Fruit fly (Drosophila melanogaster): ENCODE results near the gene CG43084.

DNA sequence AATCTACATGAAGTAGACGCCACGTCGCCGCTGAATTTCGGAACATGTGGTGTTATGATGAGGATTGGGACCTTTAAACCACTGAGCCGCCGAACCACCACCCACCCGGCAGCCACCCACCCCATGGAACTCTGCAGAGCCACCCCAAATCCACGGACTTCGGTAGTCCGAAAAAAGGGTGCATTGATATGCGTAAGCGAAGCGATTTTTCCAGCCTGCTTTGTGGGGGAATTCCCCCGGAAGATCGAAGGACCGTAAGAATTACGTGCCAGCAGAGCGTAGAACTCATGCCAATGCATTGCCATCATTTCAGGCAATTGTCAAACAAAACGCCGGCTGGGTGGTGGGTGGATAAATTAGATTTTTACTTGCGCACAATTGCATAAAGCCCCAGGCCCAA is 27.6 kb downstream of the CG43084 start:
- TF ChIP-seq fd96Ca (GFP tag; IDR thresholded peaks at IDR 0.05), result no peak
- no peak for TF ChIP-seq Pif1B (GFP tag; optimal IDR thresholded peaks at IDR 0.05)
- TF ChIP-seq CG12605 (GFP tag; IDR thresholded peaks at IDR 0.05), result no peak
- no peak for TF ChIP-seq Ets98B (GFP tag; IDR thresholded peaks at IDR 0.05)
- TF ChIP-seq CG17806 (tag; optimal IDR thresholded peaks at IDR 0.05), result no peak
- no peak for TF ChIP-seq CG4496 (GFP tag; IDR thresholded peaks at IDR 0.05)
- TF ChIP-seq EcR (GFP tag; optimal IDR thresholded peaks at IDR 0.05), result no peak
- no peak for TF ChIP-seq gl (tag; optimal IDR thresholded peaks at IDR 0.05)

Data from whole organism, pupa.